Worm (Caenorhabditis elegans): ENCODE measurements around the gene sup-12.
A peak's percentile ranks its signal among the peaks of the same experiment; 100 is the strongest.

The sup-12 gene

DNA sequence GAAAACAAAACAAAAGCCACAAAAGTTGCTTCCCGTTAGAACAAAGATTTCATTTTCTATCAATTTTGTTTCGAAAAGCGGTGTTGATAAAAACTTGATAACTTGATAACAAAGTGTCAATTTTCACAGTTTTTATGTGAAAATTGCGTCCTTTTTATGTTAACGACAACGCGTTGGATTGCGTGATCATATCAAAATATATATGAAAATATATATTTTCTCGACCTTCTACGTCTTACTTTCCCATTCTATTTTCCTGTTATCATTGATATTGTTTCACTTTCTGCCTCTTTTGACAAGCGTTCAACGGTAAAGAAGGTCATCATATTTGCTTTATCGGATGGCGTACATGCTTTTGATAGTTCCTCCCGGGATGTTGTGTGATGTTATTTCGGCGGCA lies 48.4 kb downstream of the sup-12 start (continued):
- TF ChIP-seq nhr-10 (tag; optimal IDR thresholded peaks at IDR 0.05), result no peak
- no peak for TF ChIP-seq Y48G9A.11 (GFP tag; IDR thresholded peaks at IDR 0.05)
- no peak for TF ChIP-seq tag-97 (GFP tag; IDR thresholded peaks at IDR 0.05)
- no peak for TF ChIP-seq F10B5.3 (tag; optimal IDR thresholded peaks at IDR 0.05)
- TF ChIP-seq F44E2.7 (GFP tag; IDR thresholded peaks at IDR 0.05), result no peak
- TF ChIP-seq snpc-1.2 (GFP tag; IDR thresholded peaks at IDR 0.05), result no peak
- TF ChIP-seq zip-2 (tag; optimal IDR thresholded peaks at IDR 0.05), result no peak
- no peak for TF ChIP-seq mes-2 (tag; optimal IDR thresholded peaks at IDR 0.05; ENCODE audit: poor library complexity, severe bottlenecking)
- TF ChIP-seq ceh-82 (tag; optimal IDR thresholded peaks at IDR 0.05), result no peak
- TF ChIP-seq F49E8.2 (tag; optimal IDR thresholded peaks at IDR 0.05; ENCODE audit: borderline replicate concordance), result no peak
- no peak for TF ChIP-seq egl-27 (tag; optimal IDR thresholded peaks at IDR 0.05)
- TF ChIP-seq ztf-11 (tag; optimal IDR thresholded peaks at IDR 0.05), result no peak
- no peak for TF ChIP-seq mxl-3 (GFP tag; optimal IDR thresholded peaks at IDR 0.05)
- TF ChIP-seq unc-130 (GFP tag; optimal IDR thresholded peaks at IDR 0.05), result no peak
- no peak for TF ChIP-seq sdz-12 (GFP tag; optimal IDR thresholded peaks at IDR 0.05)
- no peak for TF ChIP-seq snpc-4 (tag; optimal IDR thresholded peaks at IDR 0.05)
- no peak for TF ChIP-seq dmd-9 (GFP tag; IDR thresholded peaks at IDR 0.05)
- no peak for TF ChIP-seq ces-1 (GFP tag; optimal IDR thresholded peaks at IDR 0.05)
- peak; percentile 21 for TF ChIP-seq nhr-102 (tag; optimal IDR thresholded peaks at IDR 0.05)
- TF ChIP-seq tra-1 (GFP tag; IDR thresholded peaks at IDR 0.05), result 0 out of 2 replicates have a peak, but pooled peaks have one; percentile 24
- TF ChIP-seq pqm-1 (tag; optimal IDR thresholded peaks at IDR 0.05), result peak; percentile 41
- no peak for TF ChIP-seq Y5F2A.4 (GFP tag; optimal IDR thresholded peaks at IDR 0.05)
- TF ChIP-seq nhr-111 (GFP tag; optimal IDR thresholded peaks at IDR 0.05), result no peak
- no peak for TF ChIP-seq nhr-48 (tag; optimal IDR thresholded peaks at IDR 0.05)
- TF ChIP-seq dmd-8 (GFP tag; IDR thresholded peaks at IDR 0.05), result no peak
- peak in 1 of 2 experiments; percentile 3 for TF ChIP-seq lsy-2 (tag; optimal IDR thresholded peaks at IDR 0.05)
- TF ChIP-seq ceh-20 (GFP tag; IDR thresholded peaks at IDR 0.05), result 0 out of 2 replicates have a peak, but pooled peaks have one; percentile 34
- TF ChIP-seq ceh-32 (tag; optimal IDR thresholded peaks at IDR 0.05; ENCODE audit: poor library complexity), result no peak
- no peak for TF ChIP-seq fos-1 (tag; optimal IDR thresholded peaks at IDR 0.05)
- no peak for TF ChIP-seq ZK546.5 (tag; optimal IDR thresholded peaks at IDR 0.05)
- peak; percentile 36 for TF ChIP-seq nhr-28 (tag; optimal IDR thresholded peaks at IDR 0.05)
- peak; percentile 32 for TF ChIP-seq nhr-77 (tag; optimal IDR thresholded peaks at IDR 0.05)
- no peak for TF ChIP-seq lin-1 (GFP tag; IDR thresholded peaks at IDR 0.05)
- TF ChIP-seq Y75B8A.6 (GFP tag; IDR thresholded peaks at IDR 0.05), result no peak
- no peak for TF ChIP-seq gei-8 (GFP tag; optimal IDR thresholded peaks at IDR 0.05)
- no peak for TF ChIP-seq spr-1 (tag; optimal IDR thresholded peaks at IDR 0.05)
